Worm (Caenorhabditis elegans) whole organism, young adult: ENCODE results near the gene C05D12.3.

ENCODE experiments used
- F10E7.11 ChIP-seq: sonication (generic microtip); optimal IDR thresholded peaks from 2 replicates; lab custom pipeline; 2017; ENCODE audit warnings: mild to moderate bottlenecking, missing genetic modification characterization, moderate library complexity, missing compliant biosample characterization
- akir-1 ChIP-seq: fragments of 200-800 bp; sonication (Bioruptor generic); optimal IDR thresholded peaks from 2 replicates; lab custom pipeline; 2018; ENCODE audit warnings: mild to moderate bottlenecking, missing genetic modification characterization, moderate library complexity, missing compliant biosample characterization
- ama-1 ChIP-seq, 3 experiments: fragments of 150-350 bp in 1 of 3; sonication (generic microtip) in 2 of 3; optimal IDR thresholded peaks; 2 replicates each; lab custom pipeline; 2014 to 2018; ENCODE audit warnings: missing biosample characterization in 2 of 3, missing genetic modification characterization in 2 of 3, missing genetic modification reagents in 2 of 3
- ceh-91 ChIP-seq: fragments of 200-800 bp; sonication (Bioruptor generic); IDR thresholded peaks from 2 replicates; pipeline ENCODE4 v1.3.6; 2022; ENCODE audit warnings: missing genetic modification reagents, missing genetic modification characterization, missing compliant biosample characterization
- gei-17 ChIP-seq: fragments of 200-800 bp; sonication (Bioruptor generic); optimal IDR thresholded peaks from 2 replicates; lab custom pipeline; 2018; ENCODE audit warnings: mild to moderate bottlenecking, missing genetic modification characterization, missing compliant biosample characterization
- lin-40 ChIP-seq: sonication (generic microtip); optimal IDR thresholded peaks from 2 replicates; lab custom pipeline; 2016; ENCODE audit warnings: missing genetic modification characterization, mild to moderate bottlenecking, missing compliant biosample characterization, missing genotype, missing genetic modification reagents
- mxl-1 ChIP-seq: sonication (generic microtip); optimal IDR thresholded peaks from 2 replicates; lab custom pipeline; 2016; ENCODE audit warnings: missing genetic modification characterization, missing compliant biosample characterization
- snpc-4 ChIP-seq, 5 experiments: fragments of 150-350 bp in 1 of 5; sonication (generic microtip) in 4 of 5; optimal IDR thresholded peaks; 2 replicates each; lab custom pipeline; 2014 to 2018; ENCODE audit warnings: missing genetic modification characterization in 5 of 5, missing biosample characterization in 3 of 5, antibody characterized with exemption in 2 of 5, mild to moderate bottlenecking in 2 of 5, missing compliant biosample characterization in 2 of 5, missing genotype in 2 of 5, moderate library complexity in 2 of 5, missing genetic modification reagents in 1 of 5

- TF ChIP-seq ceh-91 (GFP tag; lab: Robert Waterston, UW) (no peak), mxl-1 (tag; lab: Kevin White, UChicago) (no peak), lin-40 (tag; lab: Kevin White, UChicago) (no peak), snpc-4 (GFP tag; optimal IDR thresholded peaks at IDR 0.05; lab: Kevin White, UChicago) (no peak), snpc-4 (tag; optimal IDR thresholded peaks at IDR 0.05; lab: Kevin White, UChicago) (no peak), gei-17 (GFP tag; lab: Kevin White, UChicago) (no peak), ama-1 (optimal IDR thresholded peaks at IDR 0.05; lab: Kevin White, UChicago) (no peak), ama-1 (GFP tag; optimal IDR thresholded peaks at IDR 0.05; lab: Kevin White, UChicago) (no peak), F10E7.11 (no peak), akir-1 (GFP tag; lab: Kevin White, UChicago) (no peak)
Observed at ce11 chrII:11377700-11378099, 47.4 kb upstream of the C05D12.3 start.
